Fruit fly (Drosophila melanogaster) S2 (cell line): ENCODE results near the gene Tti1.

Experiments used
- CG8478 ChIP-seq: fragments of >200 bp; optimal IDR thresholded peaks from 2 replicates; lab custom pipeline; 2018
- CTCF ChIP-seq, 2 experiments: fragments of >200 bp; optimal IDR thresholded peaks; 2 replicates each; lab custom pipeline; 2018

DNA sequence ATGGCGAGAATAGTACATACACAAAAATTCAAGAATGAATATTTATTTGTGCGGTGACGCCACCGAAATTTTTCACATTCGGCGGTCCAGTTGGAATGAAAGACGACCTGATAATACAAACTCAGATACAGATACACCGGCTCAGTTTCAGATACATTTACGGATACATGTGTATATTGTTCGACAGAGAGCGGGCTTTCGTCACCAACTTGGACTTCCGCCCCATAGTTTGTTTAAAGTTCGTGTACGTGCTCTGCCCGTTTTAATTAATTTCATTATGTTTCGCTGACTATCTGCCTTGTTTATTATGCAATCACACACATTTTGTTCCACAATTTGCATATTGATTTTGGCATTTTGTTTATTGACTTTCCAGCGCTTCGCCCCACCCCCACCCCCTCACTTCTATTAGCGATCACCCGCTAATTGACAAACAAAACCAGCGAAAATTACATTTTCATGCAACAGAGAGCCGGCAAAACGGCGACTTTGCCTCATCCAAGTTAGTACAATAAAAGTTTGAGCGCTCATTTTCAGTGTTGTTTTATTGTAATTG, 53.3 kb downstream of the Tti1 start:
- no peak for TF ChIP-seq CTCF (optimal IDR thresholded peaks at IDR 0.05; lab: Kevin White, UChicago)
- no peak for TF ChIP-seq CG8478
